Fruit fly (Drosophila melanogaster) whole organism, adult: ENCODE data around the gene Ald2.

ENCODE experiments used
- CG1620 ChIP-seq: fragments of 200-800 bp; sonication (Bioruptor generic); optimal IDR thresholded peaks from 2 replicates; lab custom pipeline; 2016; ENCODE audit warnings: missing biosample characterization, missing genetic modification characterization
- CG33017 ChIP-seq: fragments of 200-800 bp; sonication (Bioruptor generic); optimal IDR thresholded peaks from 2 replicates; lab custom pipeline; 2018; ENCODE audit warnings: missing biosample characterization, mild to moderate bottlenecking, missing genetic modification characterization, moderate library complexity
- CG5204 ChIP-seq: fragments of 200-800 bp; sonication (Bioruptor generic); optimal IDR thresholded peaks from 2 replicates; lab custom pipeline; 2016; ENCODE audit warnings: missing biosample characterization, missing genetic modification characterization
- Crg-1 ChIP-seq: fragments of 200-800 bp; sonication (Bioruptor generic); optimal IDR thresholded peaks from 2 replicates; lab custom pipeline; 2016; ENCODE audit warnings: missing biosample characterization, missing genetic modification characterization
- Hr96 ChIP-seq: fragments of 200-800 bp; sonication (Bioruptor generic); optimal IDR thresholded peaks from 2 replicates; lab custom pipeline; 2016; ENCODE audit warnings: missing biosample characterization, missing genetic modification characterization
- bab1 ChIP-seq: fragments of 200-800 bp; sonication (Bioruptor generic); optimal IDR thresholded peaks from 3 replicates; lab custom pipeline; 2019; ENCODE audit warnings: missing biosample characterization, mild to moderate bottlenecking, missing genetic modification characterization, moderate library complexity
- cic ChIP-seq: fragments of 200-800 bp; sonication (Bioruptor generic); optimal IDR thresholded peaks from 2 replicates; lab custom pipeline; 2017; ENCODE audit warnings: missing biosample characterization, mild to moderate bottlenecking, missing genetic modification characterization, moderate library complexity
- ovo ChIP-seq: fragments of 200-800 bp; sonication (Bioruptor generic); optimal IDR thresholded peaks from 2 replicates; lab custom pipeline; 2016; ENCODE audit warnings: missing biosample characterization, missing genetic modification characterization
- tj ChIP-seq: fragments of 200-800 bp; sonication (Bioruptor generic); optimal IDR thresholded peaks from 3 replicates; lab custom pipeline; 2017; ENCODE audit warnings: missing biosample characterization, mild to moderate bottlenecking, missing genetic modification characterization, moderate library complexity

DNA sequence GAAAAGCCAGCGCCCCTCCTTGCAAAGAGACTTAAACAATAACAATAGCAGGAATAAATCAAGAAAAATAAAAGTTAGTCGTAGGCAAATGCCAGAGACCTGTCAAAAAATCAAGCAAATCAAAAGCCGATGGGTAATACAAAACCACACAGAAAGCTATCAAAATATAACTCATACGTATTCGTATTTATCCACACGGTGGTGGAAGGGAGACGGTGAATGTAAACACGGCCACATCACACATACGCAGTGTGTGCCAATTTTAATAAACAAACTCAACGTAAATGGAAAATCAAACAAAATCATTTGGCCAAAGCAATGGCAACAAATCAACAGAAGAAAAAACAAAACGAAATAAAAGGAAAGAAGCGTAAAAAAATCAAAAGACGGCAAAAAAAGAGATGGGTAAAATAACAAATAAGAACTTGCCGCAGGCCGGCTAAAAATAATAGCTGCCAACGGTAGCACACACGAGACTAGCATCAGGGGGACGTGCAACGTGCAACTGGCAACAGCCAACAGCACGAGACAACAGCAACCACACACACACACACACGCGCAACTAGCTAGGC, 28.8 kb downstream of the Ald2 start:
- TF ChIP-seq tj (no peak), CG5204 (no peak), Crg-1 (GFP tag; lab: Kevin White, UChicago) (no peak), cic (no peak), Hr96 (GFP tag; lab: Kevin White, UChicago) (no peak), CG1620 (GFP tag; lab: Kevin White, UChicago) (no peak), bab1 (GFP tag; lab: Kevin White, UChicago) (no peak), ovo (GFP tag; lab: Kevin White, UChicago) (no peak), CG33017 (no peak)
